Fruit fly (Drosophila melanogaster) whole organism, prepupa: ENCODE measurements around the gene CG17078.

ENCODE experiments used
- CG10631 ChIP-seq: fragments of 200-800 bp; sonication (Bioruptor generic); optimal IDR thresholded peaks from 2 replicates; lab custom pipeline; 2016; ENCODE audit warnings: missing biosample characterization, missing genetic modification characterization
- CG10669 ChIP-seq: fragments of 200-800 bp; sonication (Bioruptor generic); optimal IDR thresholded peaks from 3 replicates; lab custom pipeline; 2018; ENCODE audit warnings: missing biosample characterization, mild to moderate bottlenecking, missing genetic modification characterization, moderate library complexity
- CG11294 ChIP-seq: fragments of 200-800 bp; sonication (Bioruptor generic); IDR thresholded peaks from 2 replicates; pipeline ENCODE4 v1.3.6; 2022; ENCODE audit warnings: missing biosample characterization, missing genetic modification characterization
- CG11762 ChIP-seq: fragments of 200-800 bp; sonication (Bioruptor generic); optimal IDR thresholded peaks from 3 replicates; lab custom pipeline; 2016; ENCODE audit warnings: missing biosample characterization, missing genetic modification characterization; ENCODE audit not compliant: insufficient read depth
- CG15336 ChIP-seq: fragments of 200-800 bp; sonication (Bioruptor generic); IDR thresholded peaks from 2 replicates; pipeline ENCODE4 v1.3.6; 2022; ENCODE audit warnings: missing biosample characterization, missing genetic modification characterization
- CG1621 ChIP-seq: fragments of 200-800 bp; sonication (Bioruptor generic); optimal IDR thresholded peaks from 3 replicates; lab custom pipeline; 2018; ENCODE audit warnings: missing biosample characterization, mild to moderate bottlenecking, missing genetic modification characterization
- CG16779 ChIP-seq: fragments of 200-800 bp; sonication (Bioruptor generic); optimal IDR thresholded peaks from 3 replicates; lab custom pipeline; 2017; ENCODE audit warnings: missing biosample characterization, mild to moderate bottlenecking, missing genetic modification characterization
- CG32006 ChIP-seq: fragments of 200-800 bp; sonication (Bioruptor generic); optimal IDR thresholded peaks from 3 replicates; lab custom pipeline; 2017; ENCODE audit warnings: missing biosample characterization, mild to moderate bottlenecking, missing genetic modification characterization
- CG34406 ChIP-seq: fragments of 200-800 bp; sonication (Bioruptor generic); optimal IDR thresholded peaks from 3 replicates; lab custom pipeline; 2016; ENCODE audit warnings: missing biosample characterization, missing genetic modification characterization
- CG4318 ChIP-seq: fragments of 200-800 bp; sonication (Bioruptor generic); optimal IDR thresholded peaks from 3 replicates; lab custom pipeline; 2017; ENCODE audit warnings: missing biosample characterization, mild to moderate bottlenecking, missing genetic modification characterization
- CG6163 ChIP-seq: fragments of 200-800 bp; sonication (Bioruptor generic); IDR thresholded peaks from 3 replicates; pipeline ENCODE4 v1.3.6; 2022; ENCODE audit warnings: missing biosample characterization, missing genetic modification characterization
- CG6276 ChIP-seq: fragments of 200-800 bp; sonication (Bioruptor generic); optimal IDR thresholded peaks from 2 replicates; lab custom pipeline; 2017; ENCODE audit warnings: missing biosample characterization, mild to moderate bottlenecking, missing genetic modification characterization
- CG6792 ChIP-seq: fragments of 200-800 bp; sonication (Bioruptor generic); optimal IDR thresholded peaks from 3 replicates; lab custom pipeline; 2016; ENCODE audit warnings: missing biosample characterization, missing genetic modification characterization
- CG6854 ChIP-seq: fragments of 200-800 bp; sonication (Bioruptor generic); optimal IDR thresholded peaks from 2 replicates; lab custom pipeline; 2017; ENCODE audit warnings: missing biosample characterization, mild to moderate bottlenecking, missing genetic modification characterization
- CG7368 ChIP-seq: fragments of 200-800 bp; sonication (Bioruptor generic); optimal IDR thresholded peaks from 3 replicates; lab custom pipeline; 2016; ENCODE audit warnings: missing biosample characterization, missing genetic modification characterization
- CG8119 ChIP-seq: fragments of 200-800 bp; sonication (Bioruptor generic); IDR thresholded peaks from 3 replicates; pipeline ENCODE4 v1.3.6; 2022; ENCODE audit warnings: missing biosample characterization, missing genetic modification characterization
- CG9139 ChIP-seq: fragments of 200-800 bp; sonication (Bioruptor generic); optimal IDR thresholded peaks from 3 replicates; lab custom pipeline; 2017; ENCODE audit warnings: missing biosample characterization, mild to moderate bottlenecking, missing genetic modification characterization
- Eip78C ChIP-seq: fragments of 200-800 bp; sonication (Bioruptor generic); peaks from one replicate; lab custom pipeline; 2016; ENCODE audit warnings: missing biosample characterization, missing genetic modification characterization
- Ets21C ChIP-seq: fragments of 200-800 bp; sonication (Bioruptor generic); optimal IDR thresholded peaks from 3 replicates; lab custom pipeline; 2016; ENCODE audit warnings: missing biosample characterization, missing genetic modification characterization
- Gug ChIP-seq: fragments of 200-800 bp; sonication (Bioruptor generic); IDR thresholded peaks from 2 replicates; pipeline ENCODE4 v1.3.6; 2022; ENCODE audit warnings: missing biosample characterization, missing genetic modification characterization
- Hr38 ChIP-seq: sonication (Bioruptor generic); optimal IDR thresholded peaks from 2 replicates; lab custom pipeline; 2016; ENCODE audit warnings: missing biosample characterization, missing genetic modification characterization
- Hr4 ChIP-seq: fragments of 200-800 bp; sonication (Bioruptor generic); optimal IDR thresholded peaks from 3 replicates; lab custom pipeline; 2016; ENCODE audit warnings: missing biosample characterization, missing genetic modification characterization
- Lpt ChIP-seq: fragments of 200-800 bp; sonication (Bioruptor generic); optimal IDR thresholded peaks from 3 replicates; lab custom pipeline; 2016; ENCODE audit warnings: missing biosample characterization, missing genetic modification characterization
- Met ChIP-seq: fragments of 200-800 bp; sonication (Bioruptor generic); optimal IDR thresholded peaks from 3 replicates; lab custom pipeline; 2016; ENCODE audit warnings: missing biosample characterization, missing genetic modification characterization
- OdsH ChIP-seq: fragments of 200-800 bp; sonication (Bioruptor generic); optimal IDR thresholded peaks from 3 replicates; lab custom pipeline; 2016; ENCODE audit warnings: missing biosample characterization, missing genetic modification characterization
- Sox14 ChIP-seq: fragments of 200-800 bp; sonication (Bioruptor generic); optimal IDR thresholded peaks from 3 replicates; lab custom pipeline; 2016; ENCODE audit warnings: missing biosample characterization, missing genetic modification characterization
- achi ChIP-seq: fragments of 200-800 bp; sonication (Bioruptor generic); optimal IDR thresholded peaks from 3 replicates; lab custom pipeline; 2016; ENCODE audit warnings: missing biosample characterization, missing genetic modification characterization
- acj6 ChIP-seq: fragments of 200-800 bp; sonication (Bioruptor generic); optimal IDR thresholded peaks from 3 replicates; lab custom pipeline; 2016; ENCODE audit warnings: missing biosample characterization, missing genetic modification characterization
- dac ChIP-seq: fragments of 200-800 bp; sonication (Bioruptor generic); optimal IDR thresholded peaks from 2 replicates; lab custom pipeline; 2017; ENCODE audit warnings: missing biosample characterization, mild to moderate bottlenecking, missing genetic modification characterization
- dsx ChIP-seq: fragments of 200-800 bp; optimal IDR thresholded peaks from 3 replicates; lab custom pipeline; 2019; ENCODE audit warnings: missing biosample characterization, mild to moderate bottlenecking, missing genetic modification characterization, moderate library complexity; ENCODE audit not compliant: poor library complexity, severe bottlenecking
- eg ChIP-seq: fragments of 200-800 bp; sonication (Bioruptor generic); IDR thresholded peaks from 3 replicates; pipeline ENCODE4 v1.3.6; 2022; ENCODE audit warnings: missing biosample characterization, missing genetic modification characterization
- esn ChIP-seq: fragments of 200-800 bp; sonication (Bioruptor generic); optimal IDR thresholded peaks from 2 replicates; lab custom pipeline; 2016; ENCODE audit warnings: missing biosample characterization, mild to moderate bottlenecking, missing genetic modification characterization, moderate library complexity
- fd59A ChIP-seq: fragments of 200-800 bp; sonication (Bioruptor generic); optimal IDR thresholded peaks from 2 replicates; lab custom pipeline; 2017; ENCODE audit warnings: missing biosample characterization, mild to moderate bottlenecking, missing genetic modification characterization, missing genetic modification reagents
- fd85E ChIP-seq: fragments of 200-800 bp; sonication (Bioruptor generic); optimal IDR thresholded peaks from 3 replicates; lab custom pipeline; 2016; ENCODE audit warnings: missing biosample characterization, missing genetic modification characterization
- fkh ChIP-seq: fragments of 200-800 bp; sonication (Bioruptor generic); optimal IDR thresholded peaks from 3 replicates; lab custom pipeline; 2017; ENCODE audit warnings: missing biosample characterization, mild to moderate bottlenecking, missing genetic modification characterization, moderate library complexity
- net ChIP-seq: fragments of 200-800 bp; sonication (Bioruptor generic); optimal IDR thresholded peaks from 3 replicates; lab custom pipeline; 2016; ENCODE audit warnings: missing biosample characterization, missing genetic modification characterization
- spab ChIP-seq: fragments of 200-800 bp; sonication (Bioruptor generic); optimal IDR thresholded peaks from 2 replicates; lab custom pipeline; 2017; ENCODE audit warnings: missing biosample characterization, mild to moderate bottlenecking, missing genetic modification characterization, missing genetic modification reagents
- ss ChIP-seq, 2 experiments: fragments of 200-800 bp; sonication (Bioruptor generic); optimal IDR thresholded peaks; 2 replicates in 1 of 2; 3 replicates in 1 of 2; lab custom pipeline; 2017 to 2018; ENCODE audit warnings: mild to moderate bottlenecking in 2 of 2, missing biosample characterization in 2 of 2, missing genetic modification characterization in 2 of 2, moderate library complexity in 1 of 2
- svp ChIP-seq: fragments of 200-800 bp; sonication (Bioruptor generic); peaks from one replicate; lab custom pipeline; 2016; ENCODE audit warnings: missing biosample characterization, missing genetic modification characterization
- topi ChIP-seq: fragments of 200-800 bp; sonication (Bioruptor generic); optimal IDR thresholded peaks from 3 replicates; lab custom pipeline; 2016; ENCODE audit warnings: missing biosample characterization, missing genetic modification characterization
- vri ChIP-seq: fragments of 200-800 bp; sonication (Bioruptor generic); optimal IDR thresholded peaks from 3 replicates; lab custom pipeline; 2016; ENCODE audit warnings: missing biosample characterization, mild to moderate bottlenecking, missing genetic modification characterization

Gene CG17078

dm6 chr2L:246656-247340, 31.2 kb downstream of the CG17078 start (continued):
- TF ChIP-seq CG11294 (GFP tag; lab: Robert Waterston, UW) (peak; percentile 66; the same call in 1 of the 2 replicates), esn (GFP tag; lab: Kevin White, UChicago) (peak; percentile 38), ss (GFP tag; optimal IDR thresholded peaks at IDR 0.05; lab: Kevin White, UChicago) (peak; percentile 87 to 93), CG9139 (GFP tag; lab: Kevin White, UChicago) (peak; percentile 88), fkh (peak; percentile 80), achi (GFP tag; lab: Kevin White, UChicago) (peak; percentile 39), CG7368 (peak; percentile 36), Lpt (GFP tag; lab: Kevin White, UChicago) (peak; percentile 79), Hr38 (GFP tag; lab: Kevin White, UChicago) (peak; percentile 33), CG34406 (GFP tag; lab: Kevin White, UChicago) (peak; percentile 43), CG11762 (GFP tag; lab: Kevin White, UChicago) (peak; percentile 39), topi (GFP tag; lab: Kevin White, UChicago) (no peak), CG8119 (peak; percentile 89)

- TF ChIP-seq CG15336 (GFP tag; lab: Robert Waterston, UW) (no peak), CG34406 (GFP tag; lab: Kevin White, UChicago) (no peak), Ets21C (GFP tag; lab: Kevin White, UChicago) (no peak), CG10669 (GFP tag; lab: Kevin White, UChicago) (no peak), Sox14 (no peak), CG1621 (tag; lab: Kevin White, UChicago) (no peak), CG6854 (GFP tag; lab: Kevin White, UChicago) (no peak), CG6792 (GFP tag; lab: Kevin White, UChicago) (no peak), acj6 (GFP tag; lab: Kevin White, UChicago) (no peak), spab (GFP tag; lab: Kevin White, UChicago) (no peak), Met (GFP tag; lab: Kevin White, UChicago) (no peak)
Observed at dm6 chr2L:244559-244958, 33.5 kb downstream of the CG17078 start.

dm6 chr2L:243819-244218, 34.2 kb downstream of the CG17078 start:
- TF ChIP-seq CG11294 (GFP tag; lab: Robert Waterston, UW) (peak; percentile 37; the same call in 1 of the 2 replicates), vri (GFP tag; lab: Kevin White, UChicago) (no peak), fd85E (GFP tag; lab: Kevin White, UChicago) (no peak), Gug (peak; percentile 64), dsx (GFP tag; lab: Kevin White, UChicago) (no peak), CG4318 (peak; percentile 76), CG15336 (GFP tag; lab: Robert Waterston, UW) (peak; percentile 92), CG6163 (GFP tag; lab: Robert Waterston, UW) (peak; percentile 78), CG10631 (GFP tag; lab: Kevin White, UChicago) (peak; percentile 28), svp (GFP tag; lab: Kevin White, UChicago) (no peak), CG6792 (GFP tag; lab: Kevin White, UChicago) (no peak), net (GFP tag; lab: Kevin White, UChicago) (peak; percentile 50), Eip78C (GFP tag; lab: Kevin White, UChicago) (no peak), esn (GFP tag; lab: Kevin White, UChicago) (no peak), OdsH (GFP tag; lab: Kevin White, UChicago) (no peak), eg (GFP tag; lab: Robert Waterston, UW) (peak; percentile 90), CG8119 (peak; percentile 93), CG16779 (tag; lab: Kevin White, UChicago) (peak; percentile 11), CG32006 (peak; percentile 88), CG1621 (tag; lab: Kevin White, UChicago) (no peak), Lpt (GFP tag; lab: Kevin White, UChicago) (peak; percentile 80), CG6276 (GFP tag; lab: Kevin White, UChicago) (peak; percentile 79), fd59A (GFP tag; lab: Kevin White, UChicago) (no peak), Hr4 (GFP tag; lab: Kevin White, UChicago) (peak; percentile 27), dac (peak; percentile 63)
